Worm (Caenorhabditis elegans) whole organism, L1 larva: ENCODE measurements around the gene ZK666.14.

Experiments used
- C34B4.2 ChIP-seq: sonication (generic microtip); optimal IDR thresholded peaks from 2 replicates; lab custom pipeline; 2017; ENCODE audit warnings: mild to moderate bottlenecking, missing genetic modification characterization, missing compliant biosample characterization
- F16B12.6 ChIP-seq: fragments of 150-350 bp; optimal IDR thresholded peaks from 2 replicates; lab custom pipeline; 2014; ENCODE audit warnings: missing biosample characterization, missing genetic modification characterization
- Y116A8C.19 ChIP-seq: sonication (generic microtip); optimal IDR thresholded peaks from 2 replicates; lab custom pipeline; 2016; ENCODE audit warnings: missing compliant biosample characterization, missing genetic modification characterization, borderline replicate concordance
- aha-1 ChIP-seq: fragments of 150-350 bp; optimal IDR thresholded peaks from 2 replicates; lab custom pipeline; 2014; ENCODE audit warnings: missing biosample characterization, missing genetic modification characterization
- alr-1 ChIP-seq: fragments of 200-800 bp; sonication (Bioruptor generic); optimal IDR thresholded peaks from 2 replicates; lab custom pipeline; 2018; ENCODE audit warnings: borderline replicate concordance, mild to moderate bottlenecking, missing genetic modification characterization, missing compliant biosample characterization
- ama-1 ChIP-seq: fragments of 150-350 bp; optimal IDR thresholded peaks from 2 replicates; lab custom pipeline; 2014
- ceh-63 ChIP-seq: fragments of 200-800 bp; sonication (Bioruptor generic); optimal IDR thresholded peaks from 2 replicates; lab custom pipeline; 2018; ENCODE audit warnings: mild to moderate bottlenecking, missing genetic modification characterization, missing compliant biosample characterization
- ceh-8 ChIP-seq: fragments of 200-800 bp; sonication (Bioruptor generic); optimal IDR thresholded peaks from 2 replicates; lab custom pipeline; 2018; ENCODE audit warnings: mild to moderate bottlenecking, missing genetic modification characterization, moderate library complexity, missing compliant biosample characterization
- ceh-82 ChIP-seq, 3 experiments: fragments of 150-350 bp in 1 of 3; sonication (generic microtip) in 2 of 3; optimal IDR thresholded peaks; 2 replicates each; lab custom pipeline; 2014 to 2017; ENCODE audit warnings: missing biosample characterization in 3 of 3, missing genetic modification characterization in 3 of 3
- ceh-88 ChIP-seq: fragments of 200-800 bp; sonication (Bioruptor generic); IDR thresholded peaks from 2 replicates; pipeline ENCODE4 v1.3.6; 2022; ENCODE audit warnings: missing genetic modification characterization, missing compliant biosample characterization
- ces-1 ChIP-seq: fragments of 150-350 bp; optimal IDR thresholded peaks from 2 replicates; lab custom pipeline; 2014; ENCODE audit warnings: missing biosample characterization, missing genetic modification reagents, missing genetic modification characterization
- dpl-1 ChIP-seq, 3 experiments: fragments of 150-350 bp in 2 of 3; sonication (generic microtip) in 1 of 3; optimal IDR thresholded peaks; 2 replicates each; lab custom pipeline; 2014 to 2017; ENCODE audit warnings: missing biosample characterization in 3 of 3, missing genetic modification characterization in 3 of 3, missing genetic modification reagents in 3 of 3
- elt-2 ChIP-seq: sonication (generic microtip); optimal IDR thresholded peaks from 2 replicates; lab custom pipeline; 2016; ENCODE audit warnings: missing genetic modification characterization, mild to moderate bottlenecking, inconsistent platforms, missing compliant biosample characterization, missing genetic modification reagents
- elt-3 ChIP-seq, 6 experiments: fragments of 150-350 bp in 1 of 6; sonication (generic microtip); optimal IDR thresholded peaks; 2 replicates each; lab custom pipeline; 2017 to 2018; ENCODE audit warnings: missing biosample characterization in 6 of 6, missing genetic modification characterization in 6 of 6, inconsistent platforms in 1 of 6
- ets-5 ChIP-seq: fragments of 200-800 bp; sonication (Bioruptor generic); IDR thresholded peaks from 2 replicates; pipeline ENCODE4 v1.3.6; 2022; ENCODE audit warnings: missing genetic modification characterization, missing compliant biosample characterization
- fkh-10 ChIP-seq: sonication (generic microtip); optimal IDR thresholded peaks from 2 replicates; lab custom pipeline; 2017; ENCODE audit warnings: missing biosample characterization, missing genetic modification reagents, missing genetic modification characterization
- fkh-4 ChIP-seq: sonication (generic microtip); optimal IDR thresholded peaks from 2 replicates; lab custom pipeline; 2016; ENCODE audit warnings: missing compliant biosample characterization, missing genetic modification characterization, borderline replicate concordance
- fkh-8 ChIP-seq: sonication (generic microtip); optimal IDR thresholded peaks from 2 replicates; lab custom pipeline; 2016; ENCODE audit warnings: mild to moderate bottlenecking, missing genetic modification characterization, missing compliant biosample characterization
- fos-1 ChIP-seq: fragments of 150-350 bp; optimal IDR thresholded peaks from 2 replicates; lab custom pipeline; 2014; ENCODE audit warnings: missing biosample characterization, missing genetic modification characterization
- hlh-17 ChIP-seq: fragments of 200-800 bp; sonication (Bioruptor generic); optimal IDR thresholded peaks from 2 replicates; lab custom pipeline; 2018; ENCODE audit warnings: missing genetic modification characterization, mild to moderate bottlenecking, missing compliant biosample characterization, moderate library complexity, borderline replicate concordance
- hlh-4 ChIP-seq: sonication (generic microtip); optimal IDR thresholded peaks from 2 replicates; lab custom pipeline; 2016; ENCODE audit warnings: mild to moderate bottlenecking, missing genetic modification characterization, missing compliant biosample characterization
- lin-14 ChIP-seq: fragments of 200-800 bp; sonication (Bioruptor generic); optimal IDR thresholded peaks from 2 replicates; lab custom pipeline; 2018; ENCODE audit warnings: mild to moderate bottlenecking, missing genetic modification characterization, moderate library complexity, missing compliant biosample characterization
- lin-35 ChIP-seq, 2 experiments: fragments of 150-350 bp; optimal IDR thresholded peaks; 2 replicates each; lab custom pipeline; 2014; ENCODE audit warnings: missing biosample characterization in 2 of 2, missing genetic modification characterization in 2 of 2, missing genetic modification reagents in 2 of 2
- lin-39 ChIP-seq: fragments of 150-350 bp; optimal IDR thresholded peaks from 2 replicates; lab custom pipeline; 2014; ENCODE audit warnings: missing biosample characterization, missing genetic modification reagents, missing genetic modification characterization
- lir-3 ChIP-seq: sonication (generic microtip); optimal IDR thresholded peaks from 2 replicates; lab custom pipeline; 2016; ENCODE audit warnings: mild to moderate bottlenecking, missing genetic modification characterization, moderate library complexity, missing compliant biosample characterization; ENCODE audit not compliant: poor library complexity
- lsy-2 ChIP-seq, 2 experiments: fragments of 150-350 bp; optimal IDR thresholded peaks; 2 replicates each; lab custom pipeline; 2014; ENCODE audit warnings: missing biosample characterization in 2 of 2, missing genetic modification characterization in 2 of 2
- mab-9 ChIP-seq: fragments of 200-800 bp; sonication (Bioruptor generic); IDR thresholded peaks from 2 replicates; pipeline ENCODE4 v1.3.6; 2022; ENCODE audit warnings: missing genetic modification reagents, missing genetic modification characterization, missing compliant biosample characterization
- mdl-1 ChIP-seq, 2 experiments: fragments of 150-350 bp; optimal IDR thresholded peaks; 2 replicates each; lab custom pipeline; 2014 to 2017; ENCODE audit warnings: missing biosample characterization in 2 of 2, missing genetic modification characterization in 2 of 2, inconsistent platforms in 1 of 2
- mep-1 ChIP-seq: fragments of 150-350 bp; optimal IDR thresholded peaks from 2 replicates; lab custom pipeline; 2014; ENCODE audit warnings: missing biosample characterization, missing genetic modification characterization
- nhr-11 ChIP-seq: fragments of 150-350 bp; optimal IDR thresholded peaks from 2 replicates; lab custom pipeline; 2014; ENCODE audit warnings: missing biosample characterization, missing genetic modification characterization
- nhr-12 ChIP-seq: sonication (generic microtip); optimal IDR thresholded peaks from 2 replicates; lab custom pipeline; 2017; ENCODE audit warnings: missing biosample characterization, missing genetic modification characterization
- nhr-19 ChIP-seq: fragments of 200-800 bp; sonication (Bioruptor generic); conservative IDR thresholded peaks from 2 replicates; pipeline ENCODE4 v1.3.6; 2022; ENCODE audit warnings: missing genetic modification characterization, missing compliant biosample characterization
- nhr-20 ChIP-seq: sonication (generic microtip); optimal IDR thresholded peaks from 2 replicates; lab custom pipeline; 2016; ENCODE audit warnings: mild to moderate bottlenecking, missing genetic modification characterization, missing compliant biosample characterization
- nhr-47 ChIP-seq: sonication (generic microtip); optimal IDR thresholded peaks from 2 replicates; lab custom pipeline; 2016; ENCODE audit warnings: mild to moderate bottlenecking, missing genetic modification characterization, moderate library complexity, missing compliant biosample characterization
- nhr-76 ChIP-seq: sonication (generic microtip); optimal IDR thresholded peaks from 2 replicates; lab custom pipeline; 2017; ENCODE audit warnings: missing biosample characterization, missing genetic modification characterization
- nhr-84 ChIP-seq: sonication (generic microtip); optimal IDR thresholded peaks from 2 replicates; lab custom pipeline; 2017; ENCODE audit warnings: missing biosample characterization, missing genetic modification characterization
- nhr-85 ChIP-seq: sonication (generic microtip); peaks from one replicate; lab custom pipeline; 2016; ENCODE audit warnings: missing genetic modification characterization, inconsistent platforms, missing compliant biosample characterization
- nhr-90 ChIP-seq: sonication (generic microtip); optimal IDR thresholded peaks from 2 replicates; lab custom pipeline; 2016; ENCODE audit warnings: mild to moderate bottlenecking, missing genetic modification characterization, missing compliant biosample characterization; ENCODE audit not compliant: poor library complexity
- pax-3 ChIP-seq: fragments of 200-800 bp; sonication (Bioruptor generic); optimal IDR thresholded peaks from 2 replicates; lab custom pipeline; 2018; ENCODE audit warnings: mild to moderate bottlenecking, missing genetic modification characterization, moderate library complexity, missing compliant biosample characterization
- pqm-1 ChIP-seq: sonication (generic microtip); optimal IDR thresholded peaks from 3 replicates; lab custom pipeline; 2017; ENCODE audit warnings: missing biosample characterization, missing genetic modification characterization
- rnt-1 ChIP-seq: sonication (generic microtip); optimal IDR thresholded peaks from 2 replicates; lab custom pipeline; 2016; ENCODE audit warnings: mild to moderate bottlenecking, missing genetic modification characterization, moderate library complexity, missing compliant biosample characterization
- snu-23 ChIP-seq: sonication (generic microtip); optimal IDR thresholded peaks from 2 replicates; lab custom pipeline; 2016; ENCODE audit warnings: missing genetic modification characterization, missing compliant biosample characterization
- sox-4 ChIP-seq: sonication (generic microtip); optimal IDR thresholded peaks from 2 replicates; lab custom pipeline; 2016; ENCODE audit warnings: missing genetic modification characterization, missing compliant biosample characterization
- tbx-2 ChIP-seq: sonication (generic microtip); optimal IDR thresholded peaks from 2 replicates; lab custom pipeline; 2016; ENCODE audit warnings: missing genetic modification characterization, missing compliant biosample characterization
- tlp-1 ChIP-seq: fragments of 150-350 bp; optimal IDR thresholded peaks from 2 replicates; lab custom pipeline; 2014; ENCODE audit warnings: missing biosample characterization, missing genetic modification characterization
- unc-130 ChIP-seq: fragments of 150-350 bp; optimal IDR thresholded peaks from 2 replicates; lab custom pipeline; 2017; ENCODE audit warnings: missing biosample characterization, missing genetic modification characterization, inconsistent platforms
- unc-30 ChIP-seq: sonication (generic microtip); optimal IDR thresholded peaks from 2 replicates; lab custom pipeline; 2017; ENCODE audit warnings: missing biosample characterization, missing genetic modification characterization
- unc-86 ChIP-seq: sonication (generic microtip); optimal IDR thresholded peaks from 2 replicates; lab custom pipeline; 2016; ENCODE audit warnings: missing genetic modification characterization, missing compliant biosample characterization
- unc-98 ChIP-seq: fragments of 200-800 bp; sonication (Bioruptor generic); IDR thresholded peaks from 2 replicates; pipeline ENCODE4 v1.3.6; 2022; ENCODE audit warnings: missing genetic modification characterization, missing compliant biosample characterization
- xbp-1 ChIP-seq: sonication (generic microtip); optimal IDR thresholded peaks from 2 replicates; lab custom pipeline; 2016; ENCODE audit warnings: missing genetic modification characterization, missing compliant biosample characterization
- zag-1 ChIP-seq: fragments of 150-350 bp; optimal IDR thresholded peaks from 2 replicates; lab custom pipeline; 2014; ENCODE audit warnings: missing biosample characterization, missing genetic modification characterization
- ztf-11 ChIP-seq, 2 experiments: sonication (generic microtip); optimal IDR thresholded peaks; 2 replicates each; lab custom pipeline; 2016 to 2017; ENCODE audit warnings: missing genetic modification characterization in 2 of 2, missing biosample characterization in 1 of 2, missing compliant biosample characterization in 1 of 2
- ztf-4 ChIP-seq: fragments of 150-350 bp; optimal IDR thresholded peaks from 2 replicates; lab custom pipeline; 2014; ENCODE audit warnings: missing biosample characterization, missing genetic modification characterization

The ZK666.14 gene

DNA sequence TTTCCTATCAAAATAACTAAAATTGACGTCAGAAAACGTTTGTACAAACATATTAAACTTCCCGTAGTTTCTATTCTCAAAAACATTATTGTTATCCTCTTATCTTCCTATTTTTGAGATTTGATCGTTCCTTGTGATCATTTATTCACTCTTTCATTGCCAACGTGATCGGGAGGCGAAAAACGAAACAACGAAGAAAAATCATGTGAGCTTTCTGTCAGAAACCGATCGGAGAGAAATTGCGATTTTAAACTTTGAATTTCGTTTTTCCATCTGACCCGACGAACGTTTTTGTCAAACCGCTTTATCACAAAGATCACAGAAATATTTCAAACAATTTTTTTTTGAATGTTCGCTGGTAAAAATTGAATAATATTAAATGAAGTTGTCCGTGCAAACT is 48.3 kb upstream of the ZK666.14 start:
- no peak for TF ChIP-seq pqm-1 (tag; lab: Kevin White, UChicago)
- TF ChIP-seq ztf-4 = peak; percentile 61
- TF ChIP-seq unc-30 = no peak
- no peak for TF ChIP-seq ama-1 (lab: Kevin White, UChicago)
- TF ChIP-seq nhr-20 = peak; percentile 88
- TF ChIP-seq snu-23 = peak; percentile 78
- TF ChIP-seq hlh-17 (GFP tag; lab: Kevin White, UChicago) = no peak
- TF ChIP-seq ces-1 (GFP tag; lab: Kevin White, UChicago) = no peak
- TF ChIP-seq fkh-8 (tag; lab: Kevin White, UChicago) = no peak
- no peak for TF ChIP-seq alr-1
- peak in 1 of 2 experiments; percentile 80 for TF ChIP-seq mdl-1 (tag; optimal IDR thresholded peaks at IDR 0.05; lab: Kevin White, UChicago)
- TF ChIP-seq ztf-11 (tag; optimal IDR thresholded peaks at IDR 0.05; lab: Kevin White, UChicago) = no peak
- TF ChIP-seq sox-4 (tag; lab: Kevin White, UChicago) = no peak
- TF ChIP-seq lin-35 (GFP tag; optimal IDR thresholded peaks at IDR 0.05; lab: Kevin White, UChicago) = peak; percentile 3 to 77
- TF ChIP-seq nhr-76 (tag; lab: Kevin White, UChicago) = no peak
- no peak for TF ChIP-seq xbp-1 (tag; lab: Kevin White, UChicago)
- TF ChIP-seq Y116A8C.19 = no peak
- no peak for TF ChIP-seq F16B12.6 (tag; lab: Kevin White, UChicago)
- TF ChIP-seq nhr-85 (tag; lab: Kevin White, UChicago) = peak; percentile 87
- no peak for TF ChIP-seq ceh-82 (tag; optimal IDR thresholded peaks at IDR 0.05; lab: Kevin White, UChicago)
- peak; percentile 56 for TF ChIP-seq tbx-2 (tag; lab: Kevin White, UChicago)
- TF ChIP-seq nhr-47 (tag; lab: Kevin White, UChicago) = peak; percentile 11
- TF ChIP-seq nhr-90 (tag; lab: Kevin White, UChicago) = peak; percentile 59
- TF ChIP-seq rnt-1 (tag; lab: Kevin White, UChicago) = peak; percentile 51
- no peak for TF ChIP-seq fos-1 (tag; lab: Kevin White, UChicago)
- no peak for TF ChIP-seq aha-1 (tag; lab: Kevin White, UChicago)
- TF ChIP-seq lin-39 = no peak
- TF ChIP-seq elt-2 (tag; lab: Kevin White, UChicago) = peak; percentile 65
- peak; percentile 72 for TF ChIP-seq lin-14
- peak in 2 of 3 experiments; percentile 6 to 42 for TF ChIP-seq dpl-1 (GFP tag; optimal IDR thresholded peaks at IDR 0.05; lab: Kevin White, UChicago)
- TF ChIP-seq ceh-63 = no peak
- TF ChIP-seq elt-3 (tag; optimal IDR thresholded peaks at IDR 0.05; lab: Kevin White, UChicago) = peak in 2 of 6 experiments; percentile 31 to 87
- TF ChIP-seq hlh-4 (tag; lab: Kevin White, UChicago) = no peak
- TF ChIP-seq lir-3 (tag; lab: Kevin White, UChicago) = peak; percentile 53
- TF ChIP-seq ceh-8 (GFP tag; lab: Kevin White, UChicago) = no peak
- TF ChIP-seq unc-98 (GFP tag; lab: Robert Waterston, UW) = no peak
- TF ChIP-seq fkh-10 (GFP tag; lab: Kevin White, UChicago) = no peak
- peak; percentile 86 for TF ChIP-seq unc-130 (tag; lab: Kevin White, UChicago)
- TF ChIP-seq ets-5 (GFP tag; lab: Robert Waterston, UW) = no peak
- peak; percentile 85 for TF ChIP-seq nhr-19 (GFP tag; lab: Robert Waterston, UW)
- TF ChIP-seq mep-1 (tag; lab: Kevin White, UChicago) = peak; percentile 57
- TF ChIP-seq lsy-2 (tag; optimal IDR thresholded peaks at IDR 0.05; lab: Kevin White, UChicago) = peak; percentile 12 to 44
- TF ChIP-seq tlp-1 (tag; lab: Kevin White, UChicago) = no peak
- no peak for TF ChIP-seq nhr-11 (tag; lab: Kevin White, UChicago)
- no peak for TF ChIP-seq zag-1
- no peak for TF ChIP-seq nhr-84 (tag; lab: Kevin White, UChicago)
- TF ChIP-seq unc-86 = no peak
- TF ChIP-seq ceh-88 (GFP tag; lab: Robert Waterston, UW) = no peak
- no peak for TF ChIP-seq mab-9 (GFP tag; lab: Robert Waterston, UW)
- TF ChIP-seq pax-3 (tag; lab: Kevin White, UChicago) = no peak
- no peak for TF ChIP-seq C34B4.2 (tag; lab: Kevin White, UChicago)
- no peak for TF ChIP-seq fkh-4
- TF ChIP-seq nhr-12 (tag; lab: Kevin White, UChicago) = no peak
